Fruit fly (Drosophila melanogaster) whole organism, prepupa: ENCODE measurements around the gene ATPsynB.
A peak's percentile ranks its signal among the peaks of the same experiment; 100 is the strongest.

Experiments
- Blimp-1 ChIP-seq: fragments of 200-800 bp; sonication (Bioruptor generic); optimal IDR thresholded peaks from 3 replicates; lab custom pipeline; 2017; ENCODE audit warnings: missing biosample characterization, missing genetic modification characterization, mild to moderate bottlenecking, moderate library complexity, missing genetic modification reagents
- CG11762 ChIP-seq: fragments of 200-800 bp; sonication (Bioruptor generic); optimal IDR thresholded peaks from 3 replicates; lab custom pipeline; 2016; ENCODE audit warnings: missing biosample characterization, missing genetic modification characterization; ENCODE audit not compliant: insufficient read depth
- CG11902 ChIP-seq: fragments of 200-800 bp; sonication (Bioruptor generic); optimal IDR thresholded peaks from 3 replicates; lab custom pipeline; 2016; ENCODE audit warnings: missing biosample characterization, missing genetic modification characterization
- CG15336 ChIP-seq: fragments of 200-800 bp; sonication (Bioruptor generic); IDR thresholded peaks from 2 replicates; pipeline ENCODE4 v1.3.6; 2022; ENCODE audit warnings: missing biosample characterization, missing genetic modification characterization
- CG1621 ChIP-seq: fragments of 200-800 bp; sonication (Bioruptor generic); optimal IDR thresholded peaks from 3 replicates; lab custom pipeline; 2018; ENCODE audit warnings: missing biosample characterization, mild to moderate bottlenecking, missing genetic modification characterization
- CG16779 ChIP-seq: fragments of 200-800 bp; sonication (Bioruptor generic); optimal IDR thresholded peaks from 3 replicates; lab custom pipeline; 2017; ENCODE audit warnings: missing biosample characterization, mild to moderate bottlenecking, missing genetic modification characterization
- CG3032 ChIP-seq: fragments of 200-800 bp; optimal IDR thresholded peaks from 2 replicates; lab custom pipeline; 2019; ENCODE audit warnings: missing biosample characterization, mild to moderate bottlenecking, missing genetic modification characterization, moderate library complexity
- CG31627 ChIP-seq: fragments of 200-800 bp; sonication (Bioruptor generic); optimal IDR thresholded peaks from 3 replicates; lab custom pipeline; 2016; ENCODE audit warnings: missing biosample characterization, missing genetic modification characterization
- CG3919 ChIP-seq: fragments of 200-800 bp; sonication (Bioruptor generic); optimal IDR thresholded peaks from 3 replicates; lab custom pipeline; 2016; ENCODE audit warnings: missing biosample characterization, missing genetic modification characterization
- CG4318 ChIP-seq: fragments of 200-800 bp; sonication (Bioruptor generic); optimal IDR thresholded peaks from 3 replicates; lab custom pipeline; 2017; ENCODE audit warnings: missing biosample characterization, mild to moderate bottlenecking, missing genetic modification characterization
- CG6163 ChIP-seq: fragments of 200-800 bp; sonication (Bioruptor generic); IDR thresholded peaks from 3 replicates; pipeline ENCODE4 v1.3.6; 2022; ENCODE audit warnings: missing biosample characterization, missing genetic modification characterization
- CG6276 ChIP-seq: fragments of 200-800 bp; sonication (Bioruptor generic); optimal IDR thresholded peaks from 2 replicates; lab custom pipeline; 2017; ENCODE audit warnings: missing biosample characterization, mild to moderate bottlenecking, missing genetic modification characterization
- CG6792 ChIP-seq: fragments of 200-800 bp; sonication (Bioruptor generic); optimal IDR thresholded peaks from 3 replicates; lab custom pipeline; 2016; ENCODE audit warnings: missing biosample characterization, missing genetic modification characterization
- CG6808 ChIP-seq: fragments of 200-800 bp; sonication (Bioruptor generic); optimal IDR thresholded peaks from 3 replicates; lab custom pipeline; 2017; ENCODE audit warnings: missing biosample characterization, missing genetic modification characterization, mild to moderate bottlenecking, moderate library complexity, missing genetic modification reagents
- CG6854 ChIP-seq: fragments of 200-800 bp; sonication (Bioruptor generic); optimal IDR thresholded peaks from 2 replicates; lab custom pipeline; 2017; ENCODE audit warnings: missing biosample characterization, mild to moderate bottlenecking, missing genetic modification characterization
- CG8119 ChIP-seq: fragments of 200-800 bp; sonication (Bioruptor generic); IDR thresholded peaks from 3 replicates; pipeline ENCODE4 v1.3.6; 2022; ENCODE audit warnings: missing biosample characterization, missing genetic modification characterization
- CG8319 ChIP-seq: fragments of 200-800 bp; sonication (Bioruptor generic); optimal IDR thresholded peaks from 3 replicates; lab custom pipeline; 2016; ENCODE audit warnings: missing biosample characterization, missing genetic modification characterization
- Eip78C ChIP-seq: fragments of 200-800 bp; sonication (Bioruptor generic); peaks from one replicate; lab custom pipeline; 2016; ENCODE audit warnings: missing biosample characterization, missing genetic modification characterization
- Ets96B ChIP-seq: fragments of 200-800 bp; optimal IDR thresholded peaks from 2 replicates; lab custom pipeline; 2019; ENCODE audit warnings: missing biosample characterization, mild to moderate bottlenecking, missing genetic modification characterization, moderate library complexity
- Hr38 ChIP-seq: sonication (Bioruptor generic); optimal IDR thresholded peaks from 2 replicates; lab custom pipeline; 2016; ENCODE audit warnings: missing biosample characterization, missing genetic modification characterization
- Hr4 ChIP-seq: fragments of 200-800 bp; sonication (Bioruptor generic); optimal IDR thresholded peaks from 3 replicates; lab custom pipeline; 2016; ENCODE audit warnings: missing biosample characterization, missing genetic modification characterization
- Met ChIP-seq: fragments of 200-800 bp; sonication (Bioruptor generic); optimal IDR thresholded peaks from 3 replicates; lab custom pipeline; 2016; ENCODE audit warnings: missing biosample characterization, missing genetic modification characterization
- Smox ChIP-seq: fragments of 200-800 bp; sonication (Bioruptor generic); optimal IDR thresholded peaks from 3 replicates; lab custom pipeline; 2016; ENCODE audit warnings: missing biosample characterization, missing genetic modification characterization
- Sox102F ChIP-seq: fragments of 200-800 bp; sonication (Bioruptor generic); optimal IDR thresholded peaks from 2 replicates; lab custom pipeline; 2016; ENCODE audit warnings: missing biosample characterization, mild to moderate bottlenecking, missing genetic modification characterization
- Sox14 ChIP-seq: fragments of 200-800 bp; sonication (Bioruptor generic); optimal IDR thresholded peaks from 3 replicates; lab custom pipeline; 2016; ENCODE audit warnings: missing biosample characterization, missing genetic modification characterization
- achi ChIP-seq: fragments of 200-800 bp; sonication (Bioruptor generic); optimal IDR thresholded peaks from 3 replicates; lab custom pipeline; 2016; ENCODE audit warnings: missing biosample characterization, missing genetic modification characterization
- acj6 ChIP-seq: fragments of 200-800 bp; sonication (Bioruptor generic); optimal IDR thresholded peaks from 3 replicates; lab custom pipeline; 2016; ENCODE audit warnings: missing biosample characterization, missing genetic modification characterization
- cyc ChIP-seq: fragments of 200-800 bp; sonication (Bioruptor generic); optimal IDR thresholded peaks from 3 replicates; lab custom pipeline; 2016; ENCODE audit warnings: missing biosample characterization, missing genetic modification characterization
- dac ChIP-seq: fragments of 200-800 bp; sonication (Bioruptor generic); optimal IDR thresholded peaks from 2 replicates; lab custom pipeline; 2017; ENCODE audit warnings: missing biosample characterization, mild to moderate bottlenecking, missing genetic modification characterization
- dsx ChIP-seq: fragments of 200-800 bp; optimal IDR thresholded peaks from 3 replicates; lab custom pipeline; 2019; ENCODE audit warnings: missing biosample characterization, mild to moderate bottlenecking, missing genetic modification characterization, moderate library complexity; ENCODE audit not compliant: poor library complexity, severe bottlenecking
- eg ChIP-seq: fragments of 200-800 bp; sonication (Bioruptor generic); IDR thresholded peaks from 3 replicates; pipeline ENCODE4 v1.3.6; 2022; ENCODE audit warnings: missing biosample characterization, missing genetic modification characterization
- fd59A ChIP-seq: fragments of 200-800 bp; sonication (Bioruptor generic); optimal IDR thresholded peaks from 2 replicates; lab custom pipeline; 2017; ENCODE audit warnings: missing biosample characterization, mild to moderate bottlenecking, missing genetic modification characterization, missing genetic modification reagents
- fd85E ChIP-seq: fragments of 200-800 bp; sonication (Bioruptor generic); optimal IDR thresholded peaks from 3 replicates; lab custom pipeline; 2016; ENCODE audit warnings: missing biosample characterization, missing genetic modification characterization
- fkh ChIP-seq: fragments of 200-800 bp; sonication (Bioruptor generic); optimal IDR thresholded peaks from 3 replicates; lab custom pipeline; 2017; ENCODE audit warnings: missing biosample characterization, mild to moderate bottlenecking, missing genetic modification characterization, moderate library complexity
- lz ChIP-seq: fragments of 200-800 bp; sonication (Bioruptor generic); optimal IDR thresholded peaks from 3 replicates; lab custom pipeline; 2016; ENCODE audit warnings: missing biosample characterization, missing genetic modification characterization
- pdm3 ChIP-seq: fragments of 200-800 bp; sonication (Bioruptor generic); optimal IDR thresholded peaks from 3 replicates; lab custom pipeline; 2016; ENCODE audit warnings: missing biosample characterization, missing genetic modification characterization
- salr ChIP-seq, 2 experiments: fragments of 200-800 bp; sonication (Bioruptor generic); optimal IDR thresholded peaks; 3 replicates each; lab custom pipeline; 2016 to 2018; ENCODE audit warnings: missing biosample characterization in 2 of 2, missing genetic modification characterization in 2 of 2, mild to moderate bottlenecking in 1 of 2
- spab ChIP-seq: fragments of 200-800 bp; sonication (Bioruptor generic); optimal IDR thresholded peaks from 2 replicates; lab custom pipeline; 2017; ENCODE audit warnings: missing biosample characterization, mild to moderate bottlenecking, missing genetic modification characterization, missing genetic modification reagents
- ss ChIP-seq, 2 experiments: fragments of 200-800 bp; sonication (Bioruptor generic); optimal IDR thresholded peaks; 2 replicates in 1 of 2; 3 replicates in 1 of 2; lab custom pipeline; 2017 to 2018; ENCODE audit warnings: mild to moderate bottlenecking in 2 of 2, missing biosample characterization in 2 of 2, missing genetic modification characterization in 2 of 2, moderate library complexity in 1 of 2
- svp ChIP-seq: fragments of 200-800 bp; sonication (Bioruptor generic); peaks from one replicate; lab custom pipeline; 2016; ENCODE audit warnings: missing biosample characterization, missing genetic modification characterization
- vri ChIP-seq: fragments of 200-800 bp; sonication (Bioruptor generic); optimal IDR thresholded peaks from 3 replicates; lab custom pipeline; 2016; ENCODE audit warnings: missing biosample characterization, mild to moderate bottlenecking, missing genetic modification characterization

The ATPsynB gene

DNA sequence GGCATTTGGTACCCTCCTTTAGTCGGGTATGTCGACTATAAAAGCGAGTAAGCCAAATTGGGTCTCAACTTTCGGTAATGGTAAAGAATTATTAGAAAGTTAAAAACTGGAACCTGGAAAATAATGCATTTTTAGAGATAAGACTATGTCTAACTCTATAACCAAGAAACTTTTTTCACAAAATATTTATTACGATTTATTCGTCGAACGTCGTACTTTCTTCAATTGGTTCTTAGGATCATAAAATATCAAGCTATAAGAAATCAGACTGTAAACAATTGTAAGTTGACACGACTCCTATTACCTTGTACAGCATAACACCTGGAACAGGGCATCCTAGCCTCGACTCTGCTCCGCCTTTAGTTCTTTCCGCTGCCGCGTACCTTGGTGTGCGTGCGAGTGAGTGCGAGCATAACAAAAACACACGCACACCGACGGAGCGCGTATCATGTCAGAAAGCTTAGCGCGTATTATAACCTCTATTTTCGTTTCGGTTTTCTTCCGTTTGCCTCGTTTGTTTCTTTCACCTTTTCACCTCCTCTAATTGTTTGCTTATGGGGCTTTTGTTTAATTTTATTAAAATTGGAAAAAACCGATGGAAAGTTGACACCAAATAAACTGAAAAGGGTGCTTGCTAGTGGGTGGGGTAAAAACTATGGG lies 36.8 kb upstream of the ATPsynB start (continued):
- TF ChIP-seq CG3919 (peak; percentile 96), Sox14 (peak; percentile 97), Blimp-1 (GFP tag; lab: Kevin White, UChicago) (peak; percentile 86), spab (peak; percentile 95), salr (GFP tag; optimal IDR thresholded peaks at IDR 0.05; lab: Kevin White, UChicago) (peak; percentile 76 to 97), Met (GFP tag; lab: Kevin White, UChicago) (peak; percentile 96), CG3032 (tag; lab: Kevin White, UChicago) (peak; percentile 93), dac (peak; percentile 92), lz (GFP tag; lab: Kevin White, UChicago) (peak; percentile 97), CG6854 (GFP tag; lab: Kevin White, UChicago) (peak; percentile 78), CG8319 (GFP tag; lab: Kevin White, UChicago) (peak; percentile 90), CG31627 (GFP tag; lab: Kevin White, UChicago) (peak; percentile 96), CG11902 (GFP tag; lab: Kevin White, UChicago) (peak; percentile 93), cyc (peak; percentile 96), acj6 (peak; percentile 95), Hr4 (peak; percentile 96), CG1621 (tag; lab: Kevin White, UChicago) (peak; percentile 78), CG4318 (GFP tag; lab: Kevin White, UChicago) (peak; percentile 96), dsx (peak; percentile 81), eg (GFP tag; lab: Robert Waterston, UW) (peak; percentile 83; the same call in 2 of the 3 replicates)

DNA sequence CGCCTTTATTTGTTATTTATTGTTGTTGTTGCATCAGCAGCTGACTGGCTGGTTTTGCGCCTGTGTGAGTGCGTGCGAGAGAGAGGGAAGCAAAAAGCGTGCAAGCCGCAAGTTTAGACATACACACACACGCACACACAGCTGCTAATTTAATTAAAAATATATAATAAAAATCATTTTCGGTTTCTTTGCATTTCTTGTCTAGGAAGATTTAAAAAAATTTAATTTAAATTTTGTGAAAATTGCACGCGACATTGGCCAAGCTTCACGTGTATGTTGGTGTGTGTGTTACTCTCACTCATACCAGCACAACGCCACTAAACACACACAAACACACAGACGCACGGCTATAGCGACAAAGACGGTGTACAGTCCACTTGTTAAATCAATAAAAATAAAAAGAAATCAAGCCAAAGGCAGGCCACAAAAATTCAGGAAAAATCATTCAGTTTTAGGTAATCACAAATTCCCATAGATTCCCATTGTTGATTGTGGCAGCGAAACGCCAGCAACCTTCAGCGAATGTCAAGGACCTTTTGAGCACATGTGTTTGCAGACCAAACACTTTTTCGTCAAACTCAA lies 36.2 kb upstream of the ATPsynB start:
- peak; percentile 18 for TF ChIP-seq achi (GFP tag; lab: Kevin White, UChicago)
- no peak for TF ChIP-seq salr (GFP tag; optimal IDR thresholded peaks at IDR 0.05; lab: Kevin White, UChicago)
- peak; percentile 27; the same call in 1 of the 2 replicates for TF ChIP-seq CG15336 (GFP tag; lab: Robert Waterston, UW)
- peak; percentile 41; the same call in 1 of the 3 replicates for TF ChIP-seq eg (GFP tag; lab: Robert Waterston, UW)
- no peak for TF ChIP-seq Sox102F
- TF ChIP-seq CG1621 (tag; lab: Kevin White, UChicago) = no peak
- no peak for TF ChIP-seq CG16779
- TF ChIP-seq CG6276 (GFP tag; lab: Kevin White, UChicago) = peak; percentile 2
- TF ChIP-seq vri (GFP tag; lab: Kevin White, UChicago) = no peak
- TF ChIP-seq fd59A (GFP tag; lab: Kevin White, UChicago) = no peak
- TF ChIP-seq CG6163 (GFP tag; lab: Robert Waterston, UW) = peak; percentile 24; the same call in 1 of the 3 replicates
- TF ChIP-seq fkh (GFP tag; lab: Kevin White, UChicago) = peak; percentile 24
- TF ChIP-seq CG31627 (GFP tag; lab: Kevin White, UChicago) = no peak
- TF ChIP-seq CG8119 (GFP tag; lab: Robert Waterston, UW) = peak; percentile 43; the same call in 2 of the 3 replicates

- TF ChIP-seq CG6792 (no peak), spab (no peak), fd85E (GFP tag; lab: Kevin White, UChicago) (no peak), Smox (GFP tag; lab: Kevin White, UChicago) (no peak), pdm3 (GFP tag; lab: Kevin White, UChicago) (no peak), CG11762 (GFP tag; lab: Kevin White, UChicago) (no peak), CG6163 (GFP tag; lab: Robert Waterston, UW) (0 out of 3 replicates have a peak, but pooled peaks have one; percentile 45), Eip78C (peak; percentile 0), CG6276 (GFP tag; lab: Kevin White, UChicago) (no peak), Sox102F (no peak), CG6808 (GFP tag; lab: Kevin White, UChicago) (no peak), svp (GFP tag; lab: Kevin White, UChicago) (peak; percentile 65), CG6854 (GFP tag; lab: Kevin White, UChicago) (peak; percentile 32), Hr38 (GFP tag; lab: Kevin White, UChicago) (no peak), CG31627 (GFP tag; lab: Kevin White, UChicago) (no peak), Ets96B (tag; lab: Kevin White, UChicago) (no peak), CG15336 (GFP tag; lab: Robert Waterston, UW) (peak; percentile 42; the same call in 1 of the 2 replicates), ss (GFP tag; optimal IDR thresholded peaks at IDR 0.05; lab: Kevin White, UChicago) (no peak)
These were observed 35.5 kb upstream of the ATPsynB start for dm6 chr3L:9694169-9694866.
